Worm (Caenorhabditis elegans): Measurements from ENCODE around the gene srm-3.

srm-3 gene

DNA sequence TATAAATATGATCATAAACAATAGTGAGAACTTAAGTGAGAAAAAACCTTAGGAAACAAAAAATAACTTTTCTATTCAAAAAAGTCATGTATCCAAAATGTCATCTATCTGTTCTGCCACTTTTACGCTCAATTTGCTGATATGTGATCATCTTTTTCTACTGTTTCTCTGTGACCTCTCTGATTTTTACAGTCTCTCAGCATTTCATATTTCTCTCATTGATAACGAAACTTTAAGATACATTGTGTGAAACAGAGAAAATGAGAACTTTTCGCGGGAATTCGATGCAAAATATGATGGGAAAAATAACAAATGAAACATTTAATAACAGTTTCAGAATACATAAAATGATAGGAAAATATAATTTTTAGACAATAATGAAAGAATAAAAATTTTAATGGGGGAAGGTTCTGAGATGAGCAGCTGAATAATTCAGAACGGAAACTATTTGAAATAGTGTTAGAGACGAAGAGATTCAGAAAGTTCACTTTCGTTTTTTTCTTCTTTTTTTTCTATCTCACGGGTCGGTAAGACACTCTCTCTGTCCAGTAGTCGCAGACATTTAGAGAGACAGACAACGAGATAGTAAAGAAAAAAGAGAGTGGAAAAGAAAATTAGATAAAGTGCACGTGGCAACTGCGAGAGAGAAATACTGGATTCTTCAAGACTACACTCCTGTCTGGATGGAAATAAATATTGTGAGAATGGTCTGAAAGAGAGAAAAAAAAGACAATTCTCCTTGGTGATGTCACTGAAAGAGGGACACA is 28.6 kb downstream of the srm-3 start:
- peak; percentile 69 for TF ChIP-seq egl-27 (tag; optimal IDR thresholded peaks at IDR 0.05)
- peak; percentile 92 for TF ChIP-seq blmp-1 (tag; optimal IDR thresholded peaks at IDR 0.05; ENCODE audit: insufficient read depth)
- peak; percentile 51 for TF ChIP-seq zag-1 (tag; optimal IDR thresholded peaks at IDR 0.05)
- peak; percentile 73 for TF ChIP-seq unc-55 (GFP tag; optimal IDR thresholded peaks at IDR 0.05)
- TF ChIP-seq crh-2 (tag; optimal IDR thresholded peaks at IDR 0.05) = peak; percentile 96
- TF ChIP-seq lin-13 (GFP tag; optimal IDR thresholded peaks at IDR 0.05) = peak; percentile 32
- peak; percentile 3 for TF ChIP-seq mab-5 (tag; optimal IDR thresholded peaks at IDR 0.05)
- peak; percentile 94 for TF ChIP-seq sma-9 (GFP tag; optimal IDR thresholded peaks at IDR 0.05)
- no peak for TF ChIP-seq sma-9 (tag; optimal IDR thresholded peaks at IDR 0.05)
- peak; percentile 92 to 99 for TF ChIP-seq mdl-1 (tag; optimal IDR thresholded peaks at IDR 0.05)
- no peak for TF ChIP-seq alr-1 (tag; optimal IDR thresholded peaks at IDR 0.05)
- TF ChIP-seq sma-3 (GFP tag; optimal IDR thresholded peaks at IDR 0.05) = peak; percentile 49
- no peak for TF ChIP-seq R02D3.7 (tag; optimal IDR thresholded peaks at IDR 0.05)
- TF ChIP-seq nhr-6 (tag; optimal IDR thresholded peaks at IDR 0.05) = peak; percentile 53
- TF ChIP-seq lin-11 (tag; optimal IDR thresholded peaks at IDR 0.05) = no peak
- peak; percentile 51 for TF ChIP-seq fos-1 (tag; optimal IDR thresholded peaks at IDR 0.05)
- peak; percentile 43 for TF ChIP-seq snpc-4 (tag; optimal IDR thresholded peaks at IDR 0.05)
- no peak for TF ChIP-seq elt-3 (tag; optimal IDR thresholded peaks at IDR 0.05)
- no peak for TF ChIP-seq lin-39 (tag; optimal IDR thresholded peaks at IDR 0.05)
- peak; percentile 19 for TF ChIP-seq sem-4 (tag; optimal IDR thresholded peaks at IDR 0.05)
- TF ChIP-seq nhr-129 (tag; optimal IDR thresholded peaks at IDR 0.05) = peak; percentile 72
- peak; percentile 67 for TF ChIP-seq nhr-21 (tag; optimal IDR thresholded peaks at IDR 0.05)
- TF ChIP-seq F13H6.1 (tag; optimal IDR thresholded peaks at IDR 0.05) = peak; percentile 85
- peak; percentile 14 to 79 for TF ChIP-seq lsy-2 (tag; optimal IDR thresholded peaks at IDR 0.05)
- TF ChIP-seq ceh-82 (tag; optimal IDR thresholded peaks at IDR 0.05) = no peak
- no peak for TF ChIP-seq nhr-12 (tag; optimal IDR thresholded peaks at IDR 0.05)
- peak; percentile 89 for TF ChIP-seq C34F6.9 (tag; optimal IDR thresholded peaks at IDR 0.05)
- TF ChIP-seq elt-1 (tag; optimal IDR thresholded peaks at IDR 0.05) = no peak

DNA sequence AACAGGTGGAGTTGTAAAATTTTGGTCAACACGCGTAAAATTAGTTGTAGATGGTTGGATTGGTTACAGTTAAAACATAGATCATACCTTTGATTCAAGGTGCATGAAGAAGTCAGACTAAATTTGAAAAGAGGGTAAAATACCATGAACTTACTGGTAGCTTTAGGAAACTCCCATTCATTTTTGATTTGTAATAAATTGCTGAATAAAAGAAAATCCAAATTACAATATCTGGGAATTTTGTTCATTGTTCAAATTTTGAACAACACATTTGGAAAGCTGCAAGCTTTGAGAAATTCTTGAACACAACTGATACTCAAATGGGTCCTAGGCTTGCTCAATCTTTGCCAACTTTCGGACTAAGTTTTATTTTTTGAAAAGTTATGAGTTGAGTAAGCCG is 29.2 kb downstream of the srm-3 start:
- TF ChIP-seq blmp-1 (tag; optimal IDR thresholded peaks at IDR 0.05; ENCODE audit: insufficient read depth) (no peak), gmeb-1 (tag; optimal IDR thresholded peaks at IDR 0.05) (no peak), F13H6.1 (tag; optimal IDR thresholded peaks at IDR 0.05) (no peak), aly-2 (tag; optimal IDR thresholded peaks at IDR 0.05) (no peak), nhr-77 (tag; optimal IDR thresholded peaks at IDR 0.05) (no peak), fos-1 (tag; optimal IDR thresholded peaks at IDR 0.05) (no peak), mdl-1 (tag; optimal IDR thresholded peaks at IDR 0.05) (no peak), nhr-129 (tag; optimal IDR thresholded peaks at IDR 0.05) (no peak), sem-4 (tag; optimal IDR thresholded peaks at IDR 0.05) (no peak), nhr-11 (tag; optimal IDR thresholded peaks at IDR 0.05) (no peak), nhr-237 (tag; optimal IDR thresholded peaks at IDR 0.05) (no peak), ZK546.5 (tag; optimal IDR thresholded peaks at IDR 0.05) (no peak), nhr-6 (tag; optimal IDR thresholded peaks at IDR 0.05) (no peak), C34F6.9 (tag; optimal IDR thresholded peaks at IDR 0.05) (no peak)

DNA sequence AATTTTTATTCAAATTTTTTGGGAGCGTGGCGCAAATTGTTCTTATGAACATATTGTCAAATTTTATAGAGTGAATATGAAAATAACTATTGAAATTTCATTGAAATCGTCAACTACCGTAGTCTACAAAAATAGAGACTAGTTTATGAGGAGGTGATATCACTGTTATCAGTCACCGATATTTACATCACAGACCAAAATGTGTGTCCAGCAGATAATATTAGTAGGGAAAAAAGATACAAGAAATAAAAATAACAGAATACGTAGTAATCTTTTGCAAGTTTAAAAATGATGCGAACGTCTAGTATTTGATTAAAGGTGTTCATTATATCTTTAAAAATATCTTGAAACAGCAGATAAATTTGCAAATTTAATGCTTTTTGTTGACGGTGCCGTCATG is 30.5 kb downstream of the srm-3 start:
- no peak for TF ChIP-seq skn-1 (tag; optimal IDR thresholded peaks at IDR 0.05)
- TF ChIP-seq lin-11 (tag; optimal IDR thresholded peaks at IDR 0.05) = no peak
- no peak for TF ChIP-seq alr-1 (tag; optimal IDR thresholded peaks at IDR 0.05)
- no peak for TF ChIP-seq ceh-16 (tag; optimal IDR thresholded peaks at IDR 0.05)
- TF ChIP-seq sem-4 (tag; optimal IDR thresholded peaks at IDR 0.05) = no peak
- TF ChIP-seq egl-27 (tag; optimal IDR thresholded peaks at IDR 0.05) = no peak
- no peak for TF ChIP-seq unc-39 (tag; optimal IDR thresholded peaks at IDR 0.05)
- TF ChIP-seq C34F6.9 (tag; optimal IDR thresholded peaks at IDR 0.05) = no peak
- TF ChIP-seq ama-1 (optimal IDR thresholded peaks at IDR 0.05) = no peak
- TF ChIP-seq peb-1 (tag; optimal IDR thresholded peaks at IDR 0.05) = no peak
- TF ChIP-seq nhr-23 (tag; optimal IDR thresholded peaks at IDR 0.05) = no peak
- TF ChIP-seq nhr-11 (tag; optimal IDR thresholded peaks at IDR 0.05) = no peak
- TF ChIP-seq nhr-129 (tag; optimal IDR thresholded peaks at IDR 0.05) = no peak
- no peak for TF ChIP-seq Y55F3AM.14 (GFP tag; optimal IDR thresholded peaks at IDR 0.05)
- TF ChIP-seq ceh-82 (tag; optimal IDR thresholded peaks at IDR 0.05) = no peak
- no peak for TF ChIP-seq R02D3.7 (tag; optimal IDR thresholded peaks at IDR 0.05)
- TF ChIP-seq nhr-21 (tag; optimal IDR thresholded peaks at IDR 0.05) = no peak
- TF ChIP-seq snpc-4 (tag; optimal IDR thresholded peaks at IDR 0.05) = no peak
- TF ChIP-seq dmd-4 (tag; optimal IDR thresholded peaks at IDR 0.05) = no peak
- no peak for TF ChIP-seq nhr-237 (tag; optimal IDR thresholded peaks at IDR 0.05)

Measured in whole organism, L2 larva.